Worm (Caenorhabditis elegans): ENCODE results near the gene srg-66.
A peak's percentile ranks its signal among the peaks of the same experiment; 100 is the strongest.

srg-66 gene

ce11 chrV:5459806-5460205, 22.4 kb downstream of the srg-66 start, which contains the start of gene ZC317.2:
TSS of gene ZC317.2 (plus strand) at chrV:5460106.
- no peak for TF ChIP-seq tbx-8 (GFP tag; optimal IDR thresholded peaks at IDR 0.05)
- no peak for TF ChIP-seq flh-1 (GFP tag; optimal IDR thresholded peaks at IDR 0.05)
- TF ChIP-seq pha-4 (tag; optimal IDR thresholded peaks at IDR 0.05): no peak
- TF ChIP-seq lin-32 (GFP tag; optimal IDR thresholded peaks at IDR 0.05): no peak
- TF ChIP-seq M03D4.4 (tag; optimal IDR thresholded peaks at IDR 0.05): no peak
- no peak for TF ChIP-seq unc-62 (GFP tag; optimal IDR thresholded peaks at IDR 0.05)

ce11 chrV:5454955-5455354, 27.3 kb downstream of the srg-66 start:
- peak; percentile 9 for TF ChIP-seq ces-1 (GFP tag; optimal IDR thresholded peaks at IDR 0.05)
- TF ChIP-seq elt-1 (tag; optimal IDR thresholded peaks at IDR 0.05; ENCODE audit: borderline replicate concordance, insufficient read depth): no peak

ce11 chrV:5453615-5454014, 28.6 kb downstream of the srg-66 start, which contains the start of gene glc-3:
TSS of gene glc-3 (minus strand) at chrV:5453715.
- TF ChIP-seq blmp-1 (tag; optimal IDR thresholded peaks at IDR 0.05) (no peak), nhr-237 (tag; optimal IDR thresholded peaks at IDR 0.05) (no peak), nhr-2 (tag; optimal IDR thresholded peaks at IDR 0.05) (no peak), unc-39 (tag; optimal IDR thresholded peaks at IDR 0.05) (no peak)

ce11 chrV:5450742-5451141, 31.5 kb downstream of the srg-66 start:
- TF ChIP-seq nhr-237 (tag; optimal IDR thresholded peaks at IDR 0.05): no peak
- TF ChIP-seq cnd-1 (tag; optimal IDR thresholded peaks at IDR 0.05): no peak
- TF ChIP-seq nhr-12 (tag; optimal IDR thresholded peaks at IDR 0.05): no peak
- TF ChIP-seq ztf-11 (tag; optimal IDR thresholded peaks at IDR 0.05): no peak
- TF ChIP-seq drap-1 (GFP tag; optimal IDR thresholded peaks at IDR 0.05): no peak
- TF ChIP-seq unc-39 (tag; optimal IDR thresholded peaks at IDR 0.05): no peak
- TF ChIP-seq mls-2 (tag; optimal IDR thresholded peaks at IDR 0.05): no peak
- no peak for TF ChIP-seq lsy-2 (tag; optimal IDR thresholded peaks at IDR 0.05)
- TF ChIP-seq elt-3 (tag; optimal IDR thresholded peaks at IDR 0.05): no peak
- no peak for TF ChIP-seq pha-4 (tag; optimal IDR thresholded peaks at IDR 0.05)
- no peak for TF ChIP-seq lin-13 (tag; optimal IDR thresholded peaks at IDR 0.05)

- TF ChIP-seq hlh-1 (tag; optimal IDR thresholded peaks at IDR 0.05) (no peak), pha-4 (tag; optimal IDR thresholded peaks at IDR 0.05) (no peak), elt-1 (tag; optimal IDR thresholded peaks at IDR 0.05; ENCODE audit: borderline replicate concordance, insufficient read depth) (no peak), ham-2 (GFP tag; optimal IDR thresholded peaks at IDR 0.05) (no peak), sem-2 (GFP tag; optimal IDR thresholded peaks at IDR 0.05) (no peak), mab-5 (tag; optimal IDR thresholded peaks at IDR 0.05) (no peak), tbx-8 (GFP tag; optimal IDR thresholded peaks at IDR 0.05) (no peak), nhr-2 (tag; optimal IDR thresholded peaks at IDR 0.05) (no peak), unc-62 (GFP tag; optimal IDR thresholded peaks at IDR 0.05) (no peak), drap-1 (GFP tag; optimal IDR thresholded peaks at IDR 0.05) (no peak), nhr-76 (tag; optimal IDR thresholded peaks at IDR 0.05) (no peak), nhr-12 (tag; optimal IDR thresholded peaks at IDR 0.05) (no peak), unc-39 (tag; optimal IDR thresholded peaks at IDR 0.05) (no peak), ztf-11 (tag; optimal IDR thresholded peaks at IDR 0.05) (no peak)
Observed at ce11 chrV:5447057-5447456, 35.2 kb downstream of the srg-66 start.

ce11 chrV:5445839-5446238, 36.4 kb downstream of the srg-66 start, which contains the start of gene F08F3.1:
TSS of gene F08F3.1 (plus strand) at chrV:5446139.
- TF ChIP-seq ceh-39 (tag; optimal IDR thresholded peaks at IDR 0.05) (no peak), blmp-1 (tag; optimal IDR thresholded peaks at IDR 0.05) (no peak), sptf-1 (tag; optimal IDR thresholded peaks at IDR 0.05) (no peak), nhr-12 (tag; optimal IDR thresholded peaks at IDR 0.05) (no peak), sem-2 (GFP tag; optimal IDR thresholded peaks at IDR 0.05) (no peak)

ce11 chrV:5444037-5444436, 38.2 kb downstream of the srg-66 start:
- TF ChIP-seq ces-1 (GFP tag; optimal IDR thresholded peaks at IDR 0.05): no peak
- TF ChIP-seq elt-3 (tag; optimal IDR thresholded peaks at IDR 0.05): no peak
- no peak for TF ChIP-seq hlh-1 (tag; optimal IDR thresholded peaks at IDR 0.05)
- no peak for TF ChIP-seq unc-120 (tag; optimal IDR thresholded peaks at IDR 0.05; ENCODE audit: poor library complexity, severe bottlenecking)
- TF ChIP-seq mep-1 (tag; optimal IDR thresholded peaks at IDR 0.05): no peak
- TF ChIP-seq lsy-2 (tag; optimal IDR thresholded peaks at IDR 0.05): no peak
- no peak for TF ChIP-seq cnd-1 (tag; optimal IDR thresholded peaks at IDR 0.05)
- TF ChIP-seq tbx-8 (GFP tag; optimal IDR thresholded peaks at IDR 0.05): no peak
- TF ChIP-seq nhr-237 (tag; optimal IDR thresholded peaks at IDR 0.05): no peak
- TF ChIP-seq ceh-43 (GFP tag; optimal IDR thresholded peaks at IDR 0.05): no peak

All from whole organism, mixed stage, embryonic.